Worm (Caenorhabditis elegans): ENCODE measurements around the gene igcm-4.

- no peak for TF ChIP-seq sptf-1 (tag; optimal IDR thresholded peaks at IDR 0.05)
- TF ChIP-seq zip-8 (tag; optimal IDR thresholded peaks at IDR 0.05) = no peak
- no peak for TF ChIP-seq unc-39 (tag; optimal IDR thresholded peaks at IDR 0.05)
- TF ChIP-seq elt-3 (tag; optimal IDR thresholded peaks at IDR 0.05) = no peak
- no peak for TF ChIP-seq unc-62 (GFP tag; optimal IDR thresholded peaks at IDR 0.05)
- TF ChIP-seq mab-5 (tag; optimal IDR thresholded peaks at IDR 0.05) = no peak
- no peak for TF ChIP-seq bed-3 (GFP tag; optimal IDR thresholded peaks at IDR 0.05)
These were observed 33.5 kb downstream of the igcm-4 start, which contains the start of gene Y102A11A.9 for ce11 chrX:2012491-2013201.
